Fruit fly (Drosophila melanogaster) whole organism, embryonic: ENCODE data around the gene CG46026.

Experiments used
- CG10959 ChIP-seq: fragments of 200-800 bp; sonication (Bioruptor generic); IDR thresholded peaks from 2 replicates; pipeline ENCODE4 v1.3.6; 2022; ENCODE audit warnings: missing biosample characterization, missing genetic modification characterization
- CG2712 ChIP-seq: fragments of 200-800 bp; optimal IDR thresholded peaks from 3 replicates; lab custom pipeline; 2019; ENCODE audit warnings: missing biosample characterization, mild to moderate bottlenecking, missing genetic modification characterization, moderate library complexity

DNA sequence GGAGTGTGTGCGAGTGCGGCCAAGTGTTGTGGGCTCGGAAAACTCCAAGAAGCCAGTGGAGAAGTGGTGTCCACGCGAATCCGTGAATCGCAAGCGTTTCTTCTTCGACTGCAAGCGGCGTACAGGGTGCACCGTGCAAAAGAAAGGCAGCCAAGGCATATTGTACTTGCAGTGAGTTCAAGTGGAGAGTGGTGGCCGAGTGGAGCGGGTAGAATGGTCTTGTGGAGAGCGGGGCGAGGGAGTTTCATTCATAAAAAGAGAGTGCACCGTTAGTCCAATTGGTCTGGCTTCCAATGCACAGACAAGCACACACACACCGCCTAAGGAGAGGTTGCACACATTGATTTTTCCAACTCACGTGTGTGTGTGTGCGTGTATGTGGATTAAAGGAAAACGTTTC, 44.5 kb downstream of the CG46026 start:
- TF ChIP-seq CG10959 (GFP tag; lab: Robert Waterston, UW) (no peak), CG2712 (tag; lab: Kevin White, UChicago) (no peak)
